Worm (Caenorhabditis elegans) whole organism, mixed stage, embryonic: ENCODE measurements around the gene sra-11.

Experiments used
- M03D4.4 ChIP-seq: sonication (generic microtip); optimal IDR thresholded peaks from 2 replicates; lab custom pipeline; 2017; ENCODE audit warnings: mild to moderate bottlenecking, missing genetic modification characterization, missing compliant biosample characterization
- bed-3 ChIP-seq: fragments of 200-800 bp; sonication (Bioruptor generic); optimal IDR thresholded peaks from 3 replicates; lab custom pipeline; 2018; ENCODE audit warnings: mild to moderate bottlenecking, missing genetic modification characterization, moderate library complexity, missing compliant biosample characterization
- blmp-1 ChIP-seq: fragments of 150-350 bp; optimal IDR thresholded peaks from 2 replicates; lab custom pipeline; 2014; ENCODE audit warnings: missing biosample characterization, missing genetic modification characterization
- ceh-39 ChIP-seq: fragments of 150-350 bp; optimal IDR thresholded peaks from 2 replicates; lab custom pipeline; 2014; ENCODE audit warnings: missing biosample characterization, missing genetic modification characterization
- ceh-43 ChIP-seq: fragments of 200-800 bp; sonication (Bioruptor generic); optimal IDR thresholded peaks from 2 replicates; lab custom pipeline; 2018; ENCODE audit warnings: mild to moderate bottlenecking, missing genetic modification characterization, moderate library complexity, missing compliant biosample characterization
- ceh-83 ChIP-seq: fragments of 200-800 bp; sonication (Bioruptor generic); optimal IDR thresholded peaks from 2 replicates; lab custom pipeline; 2018; ENCODE audit warnings: mild to moderate bottlenecking, missing genetic modification characterization, missing compliant biosample characterization
- ces-1 ChIP-seq: fragments of 150-350 bp; optimal IDR thresholded peaks from 2 replicates; lab custom pipeline; 2014; ENCODE audit warnings: missing biosample characterization, missing genetic modification reagents, missing genetic modification characterization
- drap-1 ChIP-seq: fragments of 200-800 bp; sonication (Bioruptor generic); optimal IDR thresholded peaks from 3 replicates; lab custom pipeline; 2018; ENCODE audit warnings: mild to moderate bottlenecking, missing genetic modification characterization, missing compliant biosample characterization
- elt-1 ChIP-seq: sonication (generic microtip); optimal IDR thresholded peaks from 2 replicates; lab custom pipeline; 2017; ENCODE audit warnings: missing genetic modification characterization, mild to moderate bottlenecking, missing compliant biosample characterization, antibody characterized with exemption, moderate library complexity, borderline replicate concordance; ENCODE audit not compliant: insufficient read depth
- flh-1 ChIP-seq: fragments of 200-800 bp; sonication (Bioruptor generic); optimal IDR thresholded peaks from 2 replicates; lab custom pipeline; 2018; ENCODE audit warnings: mild to moderate bottlenecking, missing genetic modification characterization, moderate library complexity, missing compliant biosample characterization
- ham-2 ChIP-seq: fragments of 200-800 bp; sonication (Bioruptor generic); optimal IDR thresholded peaks from 2 replicates; lab custom pipeline; 2018; ENCODE audit warnings: mild to moderate bottlenecking, missing genetic modification characterization, missing compliant biosample characterization
- lin-13 ChIP-seq: fragments of 150-350 bp; optimal IDR thresholded peaks from 2 replicates; lab custom pipeline; 2014; ENCODE audit warnings: missing biosample characterization, missing genetic modification characterization
- mab-5 ChIP-seq: fragments of 150-350 bp; optimal IDR thresholded peaks from 2 replicates; lab custom pipeline; 2014; ENCODE audit warnings: missing biosample characterization, missing genetic modification characterization
- mep-1 ChIP-seq: fragments of 150-350 bp; optimal IDR thresholded peaks from 2 replicates; lab custom pipeline; 2017; ENCODE audit warnings: missing biosample characterization, missing genetic modification reagents, missing genetic modification characterization, inconsistent platforms
- nhr-12 ChIP-seq: fragments of 150-350 bp; optimal IDR thresholded peaks from 2 replicates; lab custom pipeline; 2014; ENCODE audit warnings: missing biosample characterization, missing genetic modification characterization
- nhr-2 ChIP-seq: fragments of 150-350 bp; optimal IDR thresholded peaks from 2 replicates; lab custom pipeline; 2014; ENCODE audit warnings: missing biosample characterization, missing genetic modification characterization
- nhr-237 ChIP-seq: fragments of 150-350 bp; optimal IDR thresholded peaks from 2 replicates; lab custom pipeline; 2014; ENCODE audit warnings: missing biosample characterization, missing genetic modification characterization
- nhr-28 ChIP-seq: fragments of 150-350 bp; optimal IDR thresholded peaks from 2 replicates; lab custom pipeline; 2014; ENCODE audit warnings: missing biosample characterization, missing genetic modification characterization
- pha-4 ChIP-seq: fragments of 150-350 bp; optimal IDR thresholded peaks from 2 replicates; lab custom pipeline; 2018; ENCODE audit warnings: missing biosample characterization, missing genetic modification reagents, missing genetic modification characterization
- sem-2 ChIP-seq: fragments of 200-800 bp; sonication (Bioruptor generic); optimal IDR thresholded peaks from 2 replicates; lab custom pipeline; 2018; ENCODE audit warnings: mild to moderate bottlenecking, missing genetic modification characterization, missing compliant biosample characterization
- snpc-4 ChIP-seq: fragments of 150-350 bp; optimal IDR thresholded peaks from 2 replicates; lab custom pipeline; 2014; ENCODE audit warnings: missing biosample characterization, missing genetic modification characterization
- sptf-1 ChIP-seq: sonication (generic microtip); optimal IDR thresholded peaks from 2 replicates; lab custom pipeline; 2017; ENCODE audit warnings: mild to moderate bottlenecking, missing genetic modification characterization, moderate library complexity, missing compliant biosample characterization
- tbx-8 ChIP-seq: fragments of 200-800 bp; sonication (Bioruptor generic); optimal IDR thresholded peaks from 2 replicates; lab custom pipeline; 2018; ENCODE audit warnings: mild to moderate bottlenecking, missing genetic modification characterization, moderate library complexity, missing compliant biosample characterization
- unc-120 ChIP-seq: sonication (generic microtip); optimal IDR thresholded peaks from 2 replicates; lab custom pipeline; 2017; ENCODE audit warnings: missing genetic modification characterization, missing compliant biosample characterization; ENCODE audit not compliant: poor library complexity, severe bottlenecking
- unc-39 ChIP-seq: fragments of 150-350 bp; optimal IDR thresholded peaks from 2 replicates; lab custom pipeline; 2014; ENCODE audit warnings: missing biosample characterization, missing genetic modification characterization
- unc-62 ChIP-seq: fragments of 150-350 bp; optimal IDR thresholded peaks from 2 replicates; lab custom pipeline; 2014; ENCODE audit warnings: missing biosample characterization, missing genetic modification reagents, missing genetic modification characterization
- zip-8 ChIP-seq: fragments of 150-350 bp; optimal IDR thresholded peaks from 2 replicates; lab custom pipeline; 2014; ENCODE audit warnings: missing biosample characterization, missing genetic modification characterization
- ztf-11 ChIP-seq: fragments of 150-350 bp; optimal IDR thresholded peaks from 2 replicates; lab custom pipeline; 2014; ENCODE audit warnings: missing biosample characterization, missing genetic modification characterization

The sra-11 gene

ce11 chrII:10950107-10950679 is 40.1 kb upstream of the sra-11 start, which contains the start of gene gst-5:
TSS of gene gst-5 (plus strand) at chrII:10950352.
- TF ChIP-seq sptf-1 (tag; lab: Kevin White, UChicago) (no peak), blmp-1 (tag; lab: Kevin White, UChicago) (peak; percentile 6), ztf-11 (tag; lab: Kevin White, UChicago) (no peak), drap-1 (GFP tag; lab: Kevin White, UChicago) (no peak)

ce11 chrII:10949383-10949782 is 39.3 kb upstream of the sra-11 start:
- TF ChIP-seq unc-39 (tag; lab: Kevin White, UChicago) (no peak), ceh-83 (GFP tag; lab: Kevin White, UChicago) (no peak), lin-13 (no peak), bed-3 (no peak), snpc-4 (tag; lab: Kevin White, UChicago) (no peak), zip-8 (tag; lab: Kevin White, UChicago) (no peak), nhr-28 (tag; lab: Kevin White, UChicago) (no peak), ham-2 (GFP tag; lab: Kevin White, UChicago) (no peak), tbx-8 (no peak), ceh-39 (no peak), ceh-43 (GFP tag; lab: Kevin White, UChicago) (no peak), nhr-2 (tag; lab: Kevin White, UChicago) (no peak), flh-1 (no peak), M03D4.4 (tag; lab: Kevin White, UChicago) (no peak)

ce11 chrII:10948236-10949025 is 38.3 kb upstream of the sra-11 start:
- TF ChIP-seq nhr-12 (tag; lab: Kevin White, UChicago) = no peak
- no peak for TF ChIP-seq mab-5 (tag; lab: Kevin White, UChicago)
- TF ChIP-seq M03D4.4 (tag; lab: Kevin White, UChicago) = no peak
- TF ChIP-seq unc-120 (tag; lab: Kevin White, UChicago) = no peak
- no peak for TF ChIP-seq nhr-2 (tag; lab: Kevin White, UChicago)
- no peak for TF ChIP-seq blmp-1 (tag; lab: Kevin White, UChicago)
- TF ChIP-seq lin-13 = no peak
- TF ChIP-seq pha-4 (tag; lab: Kevin White, UChicago) = no peak

- TF ChIP-seq lin-13 (no peak), ceh-83 (GFP tag; lab: Kevin White, UChicago) (no peak), nhr-237 (tag; lab: Kevin White, UChicago) (no peak), ces-1 (GFP tag; lab: Kevin White, UChicago) (no peak), mep-1 (tag; lab: Kevin White, UChicago) (no peak), pha-4 (tag; lab: Kevin White, UChicago) (no peak), snpc-4 (tag; lab: Kevin White, UChicago) (no peak), nhr-28 (tag; lab: Kevin White, UChicago) (no peak), sptf-1 (tag; lab: Kevin White, UChicago) (no peak), elt-1 (tag; lab: Kevin White, UChicago) (no peak), sem-2 (no peak), ceh-43 (GFP tag; lab: Kevin White, UChicago) (no peak), bed-3 (no peak), ham-2 (GFP tag; lab: Kevin White, UChicago) (no peak), ceh-39 (no peak), mab-5 (tag; lab: Kevin White, UChicago) (no peak), zip-8 (tag; lab: Kevin White, UChicago) (no peak)
- TF ChIP-seq, all 35 proteins: peak for 0
Measured at ce11 chrII:10947317-10947716, 37.2 kb upstream of the sra-11 start, which contains the start of the genes tceb-3 and gskl-1. TSS of gene tceb-3 (minus strand) at chrII:10947417. TSS of gene gskl-1 (plus strand) at chrII:10947559.

- no peak for TF ChIP-seq zip-8 (tag; lab: Kevin White, UChicago)
- TF ChIP-seq unc-62 (GFP tag; lab: Kevin White, UChicago) = peak; percentile 81
- TF ChIP-seq, all 35 proteins: peak for 1
Measured at ce11 chrII:10946848-10947247, 36.7 kb upstream of the sra-11 start.
